Worm (Caenorhabditis elegans): ENCODE results near the gene nspb-10.

nspb-10 gene

DNA sequence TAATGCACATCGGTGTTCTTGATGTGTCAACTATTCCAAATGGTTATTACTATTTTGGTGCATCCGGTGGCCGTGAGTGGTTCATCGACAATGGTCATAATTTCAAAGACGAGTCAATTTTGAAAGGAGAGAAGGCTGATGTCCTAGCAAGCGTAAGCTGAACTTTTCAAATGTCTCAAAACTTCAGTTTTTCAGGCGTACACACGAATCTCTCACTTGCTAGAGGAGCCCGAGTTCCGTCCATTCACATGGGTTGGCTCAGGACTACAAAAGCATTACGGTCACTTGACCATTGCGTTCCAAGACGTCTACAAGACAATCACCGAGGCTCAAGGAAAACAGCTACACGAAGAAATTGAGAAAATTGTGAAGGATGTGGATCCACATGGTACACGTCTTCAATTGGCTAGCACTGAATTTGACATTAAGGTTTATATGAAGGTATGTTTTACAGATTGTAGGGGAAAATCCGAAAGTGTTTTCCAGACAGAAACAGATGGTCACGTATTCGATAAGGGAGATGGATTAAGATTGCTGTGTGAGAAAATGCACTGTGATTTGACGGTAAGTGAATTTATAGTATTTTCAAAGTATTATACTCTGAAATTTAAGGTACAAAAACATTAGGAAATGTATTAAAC lies 21.4 kb upstream of the nspb-10 start:
- TF ChIP-seq ama-1 (optimal IDR thresholded peaks at IDR 0.05) (peak; percentile 81), ztf-4 (tag; optimal IDR thresholded peaks at IDR 0.05) (no peak), lin-15B (tag; optimal IDR thresholded peaks at IDR 0.05) (no peak), hmg-11 (tag; optimal IDR thresholded peaks at IDR 0.05) (no peak), skn-1 (tag; optimal IDR thresholded peaks at IDR 0.05) (no peak), ceh-9 (tag; optimal IDR thresholded peaks at IDR 0.05) (no peak), snpc-4 (tag; optimal IDR thresholded peaks at IDR 0.05) (no peak), mdl-1 (tag; optimal IDR thresholded peaks at IDR 0.05) (no peak)

DNA sequence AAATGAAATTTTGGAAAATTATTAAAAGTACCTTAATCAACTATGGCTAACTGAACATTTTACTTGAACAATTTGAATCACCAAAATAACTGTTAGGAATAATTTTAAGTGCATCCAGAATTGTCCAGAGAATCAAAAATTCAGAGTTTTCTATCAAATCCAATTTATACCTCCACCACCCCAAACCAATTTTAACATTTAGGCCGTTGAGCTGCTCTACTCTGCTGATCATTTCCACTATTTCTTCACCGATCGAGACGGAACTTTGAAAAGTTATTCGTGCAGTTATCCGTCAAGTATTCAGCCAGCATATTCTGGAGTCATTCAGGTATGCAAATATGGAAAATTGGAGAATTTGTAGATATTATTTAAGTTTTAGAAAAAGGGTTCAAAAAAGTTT lies 20.4 kb upstream of the nspb-10 start:
- TF ChIP-seq nhr-76 (tag; optimal IDR thresholded peaks at IDR 0.05) (no peak), daf-12 (tag; optimal IDR thresholded peaks at IDR 0.05) (no peak), sea-2 (GFP tag; optimal IDR thresholded peaks at IDR 0.05) (no peak), ztf-4 (tag; optimal IDR thresholded peaks at IDR 0.05) (peak; percentile 71), lin-39 (tag; optimal IDR thresholded peaks at IDR 0.05) (no peak), ama-1 (optimal IDR thresholded peaks at IDR 0.05) (peak; percentile 92)

DNA sequence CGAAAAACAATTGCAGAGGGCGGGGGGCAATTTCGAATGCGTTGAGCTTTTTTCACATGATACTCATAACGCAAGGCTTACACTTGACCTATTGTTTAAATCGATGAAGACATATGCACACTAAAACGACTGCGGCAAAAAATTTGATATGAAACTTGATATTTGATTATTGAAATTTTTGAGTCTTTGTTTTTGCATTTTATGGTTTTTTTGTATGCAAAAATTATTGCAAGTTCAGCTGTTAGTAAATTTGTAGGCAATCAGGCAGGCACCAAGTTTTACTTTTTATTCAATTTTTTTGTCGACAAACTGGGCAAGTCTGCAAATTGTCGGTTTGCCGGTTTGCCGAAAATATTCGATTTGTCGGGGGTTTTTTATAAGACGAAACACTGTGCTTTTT lies 18.1 kb upstream of the nspb-10 start, which contains the start of gene arl-3:
Gene arl-3, plus strand, starts transcription at position 301 of the 400 bp plus-strand sequence.
- TF ChIP-seq skn-1 (tag; optimal IDR thresholded peaks at IDR 0.05): peak; percentile 7
- no peak for TF ChIP-seq fkh-10 (GFP tag; optimal IDR thresholded peaks at IDR 0.05)
- TF ChIP-seq lsy-12 (tag; optimal IDR thresholded peaks at IDR 0.05): no peak

DNA sequence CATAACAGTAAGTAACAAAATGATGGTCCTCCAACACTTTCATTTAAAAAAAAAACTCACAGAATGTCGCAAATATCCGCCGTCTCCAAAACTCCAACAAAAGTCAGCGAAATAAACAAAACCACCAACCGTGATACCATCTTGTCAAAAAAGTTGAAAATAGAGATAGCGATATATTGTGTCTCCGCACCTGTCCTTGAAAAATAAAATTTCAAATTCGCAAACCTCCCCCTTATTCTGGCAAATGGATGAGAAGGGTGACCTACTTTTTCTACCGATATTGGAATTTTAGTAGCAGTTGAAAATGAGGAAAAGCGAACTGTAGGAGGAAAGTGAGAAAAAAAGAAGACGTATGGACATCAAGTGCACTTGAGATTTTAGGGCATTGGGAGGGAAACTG lies 17.4 kb upstream of the nspb-10 start, which contains the start of gene F19H8.2:
Gene F19H8.2, minus strand, starts transcription at position 391 of the 400 bp plus-strand sequence.
- TF ChIP-seq nhr-76 (tag; optimal IDR thresholded peaks at IDR 0.05) (no peak), egl-5 (tag; optimal IDR thresholded peaks at IDR 0.05) (no peak), nfya-1 (tag; optimal IDR thresholded peaks at IDR 0.05; ENCODE audit: insufficient read depth) (no peak), jun-1 (tag; optimal IDR thresholded peaks at IDR 0.05) (no peak), elt-1 (tag; optimal IDR thresholded peaks at IDR 0.05) (peak; percentile 50), lin-39 (tag; optimal IDR thresholded peaks at IDR 0.05) (no peak), daf-12 (tag; optimal IDR thresholded peaks at IDR 0.05) (no peak), nhr-23 (tag; optimal IDR thresholded peaks at IDR 0.05) (peak; percentile 18), ceh-82 (tag; optimal IDR thresholded peaks at IDR 0.05) (no peak), ama-1 (optimal IDR thresholded peaks at IDR 0.05) (peak; percentile 71), R02D3.7 (tag; optimal IDR thresholded peaks at IDR 0.05) (no peak), lin-15B (tag; optimal IDR thresholded peaks at IDR 0.05) (no peak), ceh-9 (tag; optimal IDR thresholded peaks at IDR 0.05) (no peak), nhr-67 (tag; optimal IDR thresholded peaks at IDR 0.05) (no peak), eor-1 (tag; optimal IDR thresholded peaks at IDR 0.05) (no peak), aly-2 (tag; optimal IDR thresholded peaks at IDR 0.05) (no peak), mdl-1 (tag; optimal IDR thresholded peaks at IDR 0.05) (no peak)

DNA sequence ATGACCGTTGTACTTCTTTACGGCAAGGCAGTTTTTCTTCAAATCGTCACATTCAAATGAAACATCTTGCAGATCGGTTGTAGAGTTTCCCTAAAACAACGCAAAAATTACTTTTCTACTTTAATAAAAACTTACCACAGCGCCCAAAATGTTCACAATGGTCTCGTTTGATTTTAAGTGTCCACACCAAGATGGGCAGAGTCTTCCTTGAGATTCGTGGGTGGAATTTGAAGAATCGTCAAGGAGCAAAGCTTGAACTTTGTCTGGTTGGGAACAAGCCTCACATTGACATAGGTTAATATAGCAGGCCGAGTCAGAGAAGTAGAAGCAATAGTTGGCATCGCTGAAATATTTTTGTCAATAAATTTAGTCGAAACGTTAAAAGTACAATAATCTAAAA lies 17.0 kb upstream of the nspb-10 start:
- TF ChIP-seq ama-1 (optimal IDR thresholded peaks at IDR 0.05) (peak; percentile 84), R02D3.7 (tag; optimal IDR thresholded peaks at IDR 0.05) (no peak), elt-1 (tag; optimal IDR thresholded peaks at IDR 0.05) (no peak), lsy-12 (tag; optimal IDR thresholded peaks at IDR 0.05) (peak; percentile 4), egl-5 (tag; optimal IDR thresholded peaks at IDR 0.05) (no peak), nhr-237 (tag; optimal IDR thresholded peaks at IDR 0.05) (no peak), aly-2 (tag; optimal IDR thresholded peaks at IDR 0.05) (no peak), nhr-25 (tag; optimal IDR thresholded peaks at IDR 0.05) (no peak), sea-2 (GFP tag; optimal IDR thresholded peaks at IDR 0.05) (no peak), tbx-2 (tag; optimal IDR thresholded peaks at IDR 0.05) (no peak), fkh-10 (GFP tag; optimal IDR thresholded peaks at IDR 0.05) (no peak), pha-4 (tag; optimal IDR thresholded peaks at IDR 0.05) (no peak), ztf-4 (tag; optimal IDR thresholded peaks at IDR 0.05) (peak; percentile 52), ZK546.5 (tag; optimal IDR thresholded peaks at IDR 0.05) (no peak), ceh-9 (tag; optimal IDR thresholded peaks at IDR 0.05) (no peak), nhr-12 (tag; optimal IDR thresholded peaks at IDR 0.05) (no peak)

DNA sequence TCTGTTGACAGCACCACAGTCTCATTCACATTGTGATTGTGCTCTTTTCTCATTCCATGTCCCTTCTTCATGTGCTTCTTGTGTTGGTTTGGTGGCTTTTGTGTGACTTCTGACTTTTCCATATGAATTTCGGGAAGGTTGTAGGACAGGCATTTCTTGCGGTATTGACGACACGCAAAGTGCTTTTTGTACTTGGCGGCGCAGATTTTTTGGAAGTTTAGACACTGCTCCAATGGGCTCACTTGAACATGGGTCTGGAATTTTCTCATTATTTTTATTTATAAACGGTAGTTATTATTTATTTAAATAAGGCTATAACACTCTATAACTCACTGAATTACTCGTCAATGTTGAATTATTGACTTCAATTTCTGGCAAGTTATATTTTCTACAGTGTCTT lies 16.2 kb upstream of the nspb-10 start:
- no peak for TF ChIP-seq ZK546.5 (tag; optimal IDR thresholded peaks at IDR 0.05)
- no peak for TF ChIP-seq elt-1 (tag; optimal IDR thresholded peaks at IDR 0.05)
- no peak for TF ChIP-seq lin-39 (tag; optimal IDR thresholded peaks at IDR 0.05)
- TF ChIP-seq nhr-237 (tag; optimal IDR thresholded peaks at IDR 0.05): no peak
- no peak for TF ChIP-seq pha-4 (tag; optimal IDR thresholded peaks at IDR 0.05)

All from whole organism, L3 larva.